Fruit fly (Drosophila melanogaster) whole organism, embryonic: Measurements from ENCODE around the gene sp3.
A peak's percentile ranks its signal among the peaks of the same experiment; 100 is the strongest.

Source experiments
- ATbp ChIP-seq: fragments of 200-800 bp; sonication (Bioruptor generic); optimal IDR thresholded peaks from 2 replicates; lab custom pipeline; 2017; ENCODE audit warnings: missing biosample characterization, mild to moderate bottlenecking, missing genetic modification characterization, missing genetic modification reagents
- Awh ChIP-seq: fragments of 200-800 bp; sonication (Bioruptor generic); IDR thresholded peaks from 2 replicates; pipeline ENCODE4, ENCODE4 v1.3.6; 2022; ENCODE audit warnings: missing biosample characterization, missing genetic modification characterization
- CG10462 ChIP-seq: fragments of 200-800 bp; sonication (Bioruptor generic); optimal IDR thresholded peaks from 2 replicates; lab custom pipeline; 2016; ENCODE audit warnings: missing biosample characterization, missing genetic modification characterization
- CG12391 ChIP-seq: fragments of 200-800 bp; sonication (Bioruptor generic); optimal IDR thresholded peaks from 3 replicates; lab custom pipeline; 2018; ENCODE audit warnings: missing biosample characterization, mild to moderate bottlenecking, missing genetic modification characterization, moderate library complexity
- CG14014 ChIP-seq: fragments of 200-800 bp; sonication (Bioruptor generic); IDR thresholded peaks from 2 replicates; pipeline ENCODE4 v1.3.6; 2022; ENCODE audit warnings: missing biosample characterization, missing genetic modification characterization
- CG14860 ChIP-seq: fragments of 200-800 bp; sonication (Bioruptor generic); IDR thresholded peaks from 3 replicates; pipeline ENCODE4 v1.3.6; 2022; ENCODE audit warnings: missing biosample characterization, missing genetic modification characterization; ENCODE audit not compliant: partially characterized antibody
- CG1529 ChIP-seq: fragments of 200-800 bp; sonication (Bioruptor generic); optimal IDR thresholded peaks from 3 replicates; lab custom pipeline; 2018; ENCODE audit warnings: missing biosample characterization, missing genetic modification characterization
- CG1602 ChIP-seq: fragments of 200-800 bp; sonication (Bioruptor generic); optimal IDR thresholded peaks from 3 replicates; lab custom pipeline; 2016; ENCODE audit warnings: missing biosample characterization, missing genetic modification characterization
- CG17359 ChIP-seq: fragments of 200-800 bp; sonication (Bioruptor generic); optimal IDR thresholded peaks from 3 replicates; lab custom pipeline; 2018; ENCODE audit warnings: missing biosample characterization, mild to moderate bottlenecking, missing genetic modification characterization, moderate library complexity
- CG17802 ChIP-seq: fragments of 200-800 bp; sonication (Bioruptor generic); optimal IDR thresholded peaks from 2 replicates; lab custom pipeline; 2018; ENCODE audit warnings: missing biosample characterization, mild to moderate bottlenecking, missing genetic modification characterization, moderate library complexity
- CG34224 ChIP-seq: fragments of 200-800 bp; sonication (Bioruptor generic); IDR thresholded peaks from 3 replicates; pipeline ENCODE4 v1.3.6; 2022; ENCODE audit warnings: missing biosample characterization, missing genetic modification characterization; ENCODE audit not compliant: partially characterized antibody
- CG3726 ChIP-seq: fragments of 200-800 bp; sonication (Bioruptor generic); IDR thresholded peaks from 3 replicates; pipeline ENCODE4, ENCODE4 v1.3.6; 2022; ENCODE audit warnings: missing biosample characterization, missing genetic modification characterization
- CG4404 ChIP-seq: fragments of 200-800 bp; sonication (Bioruptor generic); IDR thresholded peaks from 2 replicates; pipeline ENCODE4 v1.3.6; 2022; ENCODE audit warnings: missing biosample characterization, missing genetic modification characterization
- CG6272 ChIP-seq: fragments of 200-800 bp; sonication (Bioruptor generic); IDR thresholded peaks from 2 replicates; pipeline ENCODE4 v1.3.6; 2022; ENCODE audit warnings: missing biosample characterization, missing genetic modification characterization
- CG6654 ChIP-seq: fragments of 200-800 bp; sonication (Bioruptor generic); optimal IDR thresholded peaks from 2 replicates; lab custom pipeline; 2017; ENCODE audit warnings: missing biosample characterization, mild to moderate bottlenecking, missing genetic modification characterization
- CG7839 ChIP-seq: fragments of 200-800 bp; sonication (Bioruptor generic); optimal IDR thresholded peaks from 3 replicates; lab custom pipeline; 2018; ENCODE audit warnings: missing biosample characterization, mild to moderate bottlenecking, missing genetic modification characterization, moderate library complexity
- CG9817 ChIP-seq: fragments of 200-800 bp; sonication (Bioruptor generic); optimal IDR thresholded peaks from 2 replicates; lab custom pipeline; 2018; ENCODE audit warnings: missing biosample characterization, mild to moderate bottlenecking, missing genetic modification characterization, moderate library complexity
- Dek ChIP-seq: fragments of 200-800 bp; sonication (Bioruptor generic); optimal IDR thresholded peaks from 3 replicates; lab custom pipeline; 2019; ENCODE audit warnings: missing biosample characterization, mild to moderate bottlenecking, missing genetic modification characterization, moderate library complexity
- Dll ChIP-seq: fragments of 200-800 bp; sonication (Bioruptor generic); IDR thresholded peaks from 4 replicates; pipeline ENCODE4 v1.3.6; 2022; ENCODE audit warnings: missing biosample characterization, missing genetic modification characterization; ENCODE audit not compliant: partially characterized antibody
- Doc2 ChIP-seq: fragments of 200-800 bp; sonication (Bioruptor generic); IDR thresholded peaks from 2 replicates; pipeline ENCODE4 v1.3.6; 2022; ENCODE audit warnings: missing biosample characterization, missing genetic modification characterization
- H2.0 ChIP-seq: fragments of 200-800 bp; sonication (Bioruptor generic); IDR thresholded peaks from 2 replicates; pipeline ENCODE4 v1.3.6; 2022; ENCODE audit warnings: missing biosample characterization, missing genetic modification characterization
- HLHmδ ChIP-seq: fragments of 200-800 bp; sonication (Bioruptor generic); optimal IDR thresholded peaks from 2 replicates; lab custom pipeline; 2018; ENCODE audit warnings: missing biosample characterization, mild to moderate bottlenecking, missing genetic modification characterization, moderate library complexity
- HmgZ ChIP-seq: fragments of 200-800 bp; sonication (Bioruptor generic); optimal IDR thresholded peaks from 2 replicates; lab custom pipeline; 2018; ENCODE audit warnings: missing biosample characterization, mild to moderate bottlenecking, missing genetic modification characterization
- MESR4 ChIP-seq: fragments of 200-800 bp; sonication (Bioruptor generic); optimal IDR thresholded peaks from 2 replicates; lab custom pipeline; 2018; ENCODE audit warnings: missing biosample characterization, mild to moderate bottlenecking, missing genetic modification characterization, moderate library complexity
- Max ChIP-seq: fragments of 200-800 bp; sonication (Bioruptor generic); optimal IDR thresholded peaks from 2 replicates; lab custom pipeline; 2016; ENCODE audit warnings: missing biosample characterization, mild to moderate bottlenecking, missing genetic modification characterization
- NFAT ChIP-seq: fragments of 200-800 bp; sonication (Bioruptor generic); IDR thresholded peaks from 2 replicates; pipeline ENCODE4 v1.3.6; 2022; ENCODE audit warnings: missing biosample characterization, missing genetic modification characterization
- Pdp1 ChIP-seq, 2 experiments: fragments of 200-800 bp; sonication (Bioruptor generic); optimal IDR thresholded peaks; 3 replicates each; lab custom pipeline; 2016; ENCODE audit warnings: missing biosample characterization in 2 of 2, missing genetic modification characterization in 2 of 2, mild to moderate bottlenecking in 1 of 2, moderate library complexity in 1 of 2
- Rfx ChIP-seq: fragments of 200-800 bp; sonication (Bioruptor generic); IDR thresholded peaks from 2 replicates; pipeline ENCODE4 v1.3.6; 2022; ENCODE audit warnings: missing biosample characterization, missing genetic modification characterization
- Sry-δ ChIP-seq: fragments of 200-800 bp; sonication (Bioruptor generic); optimal IDR thresholded peaks from 2 replicates; lab custom pipeline; 2016; ENCODE audit warnings: missing biosample characterization, missing genetic modification characterization
- Xbp1 ChIP-seq: fragments of 200-800 bp; sonication (Bioruptor generic); optimal IDR thresholded peaks from 3 replicates; lab custom pipeline; 2016; ENCODE audit warnings: missing biosample characterization, mild to moderate bottlenecking, missing genetic modification characterization
- YL-1 ChIP-seq: fragments of 200-800 bp; sonication (Bioruptor generic); optimal IDR thresholded peaks from 3 replicates; lab custom pipeline; 2017; ENCODE audit warnings: missing biosample characterization, mild to moderate bottlenecking, missing genetic modification characterization
- cas ChIP-seq: fragments of 200-800 bp; sonication (Bioruptor generic); IDR thresholded peaks from 2 replicates; pipeline ENCODE4 v1.3.6; 2022; ENCODE audit warnings: missing biosample characterization, missing genetic modification characterization
- dmrt11E ChIP-seq: fragments of 200-800 bp; sonication (Bioruptor generic); optimal IDR thresholded peaks from 3 replicates; lab custom pipeline; 2018; ENCODE audit warnings: missing biosample characterization, mild to moderate bottlenecking, missing genetic modification characterization, moderate library complexity
- gt ChIP-seq: fragments of 200-800 bp; sonication (Bioruptor generic); IDR thresholded peaks from 2 replicates; pipeline ENCODE4 v1.3.6; 2022; ENCODE audit warnings: missing biosample characterization, missing genetic modification characterization
- inv ChIP-seq: fragments of 200-800 bp; sonication (Bioruptor generic); IDR thresholded peaks from 2 replicates; pipeline ENCODE4 v1.3.6; 2022; ENCODE audit warnings: missing biosample characterization, missing genetic modification characterization; ENCODE audit not compliant: partially characterized antibody
- jumu ChIP-seq: fragments of 200-800 bp; sonication (Bioruptor generic); optimal IDR thresholded peaks from 3 replicates; lab custom pipeline; 2016; ENCODE audit warnings: missing biosample characterization, missing genetic modification characterization
- pb ChIP-seq: fragments of 200-800 bp; sonication (Bioruptor generic); optimal IDR thresholded peaks from 3 replicates; lab custom pipeline; 2016; ENCODE audit warnings: missing biosample characterization, missing genetic modification characterization
- pita ChIP-seq: fragments of 200-800 bp; sonication (Bioruptor generic); optimal IDR thresholded peaks from 2 replicates; lab custom pipeline; 2017; ENCODE audit warnings: missing biosample characterization, mild to moderate bottlenecking, missing genetic modification characterization
- pum ChIP-seq: fragments of 200-800 bp; sonication (Bioruptor generic); optimal IDR thresholded peaks from 2 replicates; lab custom pipeline; 2016; ENCODE audit warnings: missing biosample characterization, missing genetic modification characterization
- ro ChIP-seq: fragments of 200-800 bp; sonication (Bioruptor generic); IDR thresholded peaks from 2 replicates; pipeline ENCODE4 v1.3.6; 2022; ENCODE audit warnings: missing biosample characterization, missing genetic modification characterization
- slbo ChIP-seq: fragments of 200-800 bp; sonication (Bioruptor generic); IDR thresholded peaks from 2 replicates; pipeline ENCODE4 v1.3.6; 2022; ENCODE audit warnings: missing biosample characterization, missing genetic modification characterization
- slp2 ChIP-seq: fragments of 200-800 bp; sonication (Bioruptor generic); optimal IDR thresholded peaks from 2 replicates; lab custom pipeline; 2016; ENCODE audit warnings: missing biosample characterization, missing genetic modification characterization
- sna ChIP-seq: fragments of 200-800 bp; sonication (Bioruptor generic); IDR thresholded peaks from 2 replicates; pipeline ENCODE4 v1.3.6; 2022; ENCODE audit warnings: missing biosample characterization, missing genetic modification characterization; ENCODE audit not compliant: partially characterized antibody
- sob ChIP-seq: fragments of 200-800 bp; sonication (Bioruptor generic); IDR thresholded peaks from 2 replicates; pipeline ENCODE4 v1.3.6; 2022; ENCODE audit warnings: missing biosample characterization, missing genetic modification characterization
- stc ChIP-seq: fragments of 200-800 bp; sonication (Bioruptor generic); IDR thresholded peaks from 2 replicates; pipeline ENCODE4 v1.3.6; 2022; ENCODE audit warnings: missing biosample characterization, missing genetic modification characterization
- tap ChIP-seq: fragments of 200-800 bp; optimal IDR thresholded peaks from 3 replicates; lab custom pipeline; 2019; ENCODE audit warnings: missing biosample characterization, mild to moderate bottlenecking, missing genetic modification characterization, moderate library complexity
- tup ChIP-seq: fragments of 200-800 bp; sonication (Bioruptor generic); optimal IDR thresholded peaks from 2 replicates; lab custom pipeline; 2016; ENCODE audit warnings: missing biosample characterization, mild to moderate bottlenecking, missing genetic modification characterization, moderate library complexity
- yki ChIP-seq: fragments of >200 bp; optimal IDR thresholded peaks from 3 replicates; lab custom pipeline; 2018
- zen2 ChIP-seq: fragments of 200-800 bp; sonication (Bioruptor generic); IDR thresholded peaks from 3 replicates; pipeline ENCODE4 v1.3.6; 2022; ENCODE audit warnings: missing biosample characterization, missing genetic modification characterization; ENCODE audit not compliant: partially characterized antibody

sp3 gene

dm6 chr3R:21487706-21488406, 32.9 kb upstream of the sp3 start (continued):
- TF ChIP-seq CG14860: 0 out of 3 replicates have a peak, but pooled peaks have one; percentile 51
- no peak for TF ChIP-seq ATbp
- TF ChIP-seq CG7839 (tag; lab: Kevin White, UChicago): peak; percentile 68
- peak; percentile 89 for TF ChIP-seq Rfx (GFP tag; lab: Robert Waterston, UW)
- TF ChIP-seq tup (GFP tag; lab: Kevin White, UChicago): no peak
- TF ChIP-seq pb: no peak
- TF ChIP-seq MESR4: no peak
- peak; percentile 65 for TF ChIP-seq CG9817 (tag; lab: Kevin White, UChicago)
- no peak for TF ChIP-seq gt (GFP tag; lab: Robert Waterston, UW)
- peak; percentile 26 for TF ChIP-seq CG4404 (GFP tag; lab: Robert Waterston, UW)
- TF ChIP-seq Max (GFP tag; lab: Kevin White, UChicago): no peak
- no peak for TF ChIP-seq CG10462
- peak; percentile 62 for TF ChIP-seq CG34224 (GFP tag; lab: Robert Waterston, UW)
- TF ChIP-seq slbo (GFP tag; lab: Robert Waterston, UW): peak; percentile 88
- TF ChIP-seq HLHmδ (GFP tag; lab: Kevin White, UChicago): no peak
- TF ChIP-seq dmrt11E: peak; percentile 10
- peak; percentile 59 for TF ChIP-seq H2.0 (GFP tag; lab: Robert Waterston, UW)
- peak; percentile 40 for TF ChIP-seq CG12391 (tag; lab: Kevin White, UChicago)
- no peak for TF ChIP-seq yki (lab: Kevin White, UChicago)
- peak; percentile 65 for TF ChIP-seq sob (GFP tag; lab: Robert Waterston, UW)
- TF ChIP-seq slp2: peak; percentile 25
- peak; percentile 47 for TF ChIP-seq Dek (tag; lab: Kevin White, UChicago)
- peak; percentile 68 for TF ChIP-seq HmgZ (tag; lab: Kevin White, UChicago)
- TF ChIP-seq tap (tag; lab: Kevin White, UChicago): no peak
- peak; percentile 58 for TF ChIP-seq CG1602 (GFP tag; lab: Kevin White, UChicago)
- no peak for TF ChIP-seq CG3726 (GFP tag; lab: Robert Waterston, UW)
- no peak; the same call in 1 of the 2 replicates for TF ChIP-seq inv
- TF ChIP-seq CG6654 (GFP tag; lab: Kevin White, UChicago): peak; percentile 17
- no peak for TF ChIP-seq cas (GFP tag; lab: Robert Waterston, UW)
- TF ChIP-seq Sry-δ (GFP tag; lab: Kevin White, UChicago): peak; percentile 47
- TF ChIP-seq CG17802 (tag; lab: Kevin White, UChicago): peak; percentile 46
- peak; percentile 90 for TF ChIP-seq NFAT
- TF ChIP-seq Dll: 0 out of 4 replicates have a peak, but pooled peaks have one; percentile 40
- TF ChIP-seq CG14014: 0 out of 2 replicates have a peak, but pooled peaks have one; percentile 29
- peak; percentile 75 for TF ChIP-seq CG17359 (tag; lab: Kevin White, UChicago)
- TF ChIP-seq Awh (GFP tag; lab: Robert Waterston, UW): peak; percentile 63
- peak; percentile 50 for TF ChIP-seq pum (GFP tag; lab: Kevin White, UChicago)
- TF ChIP-seq CG1529 (GFP tag; lab: Kevin White, UChicago): no peak
- peak in 1 of 2 experiments; percentile 30 for TF ChIP-seq Pdp1 (GFP tag; optimal IDR thresholded peaks at IDR 0.05; lab: Kevin White, UChicago)
- no peak for TF ChIP-seq ro (GFP tag; lab: Robert Waterston, UW)
- peak; percentile 71 for TF ChIP-seq pita (GFP tag; lab: Kevin White, UChicago)
- TF ChIP-seq YL-1: no peak
- TF ChIP-seq stc (GFP tag; lab: Robert Waterston, UW): no peak
- no peak for TF ChIP-seq Doc2
- TF ChIP-seq CG6272 (GFP tag; lab: Robert Waterston, UW): peak; percentile 50
- TF ChIP-seq sna: 0 out of 2 replicates have a peak, but pooled peaks have one; percentile 35
- peak; percentile 41 for TF ChIP-seq jumu (GFP tag; lab: Kevin White, UChicago)
- peak; percentile 83 for TF ChIP-seq Xbp1 (GFP tag; lab: Kevin White, UChicago)
- no peak for TF ChIP-seq zen2 (GFP tag; lab: Robert Waterston, UW)
